Fruit fly (Drosophila melanogaster) whole organism, embryonic: ENCODE data around the gene CG32801.

ENCODE experiments used
- Abd-B ChIP-seq: fragments of 200-800 bp; sonication (Bioruptor generic); optimal IDR thresholded peaks from 2 replicates; lab custom pipeline; 2018; ENCODE audit warnings: missing biosample characterization, mild to moderate bottlenecking, missing genetic modification characterization, moderate library complexity
- Atf3 ChIP-seq: fragments of 200-800 bp; sonication (Bioruptor generic); optimal IDR thresholded peaks from 3 replicates; lab custom pipeline; 2016; ENCODE audit warnings: missing biosample characterization, missing genetic modification characterization
- B-H2 ChIP-seq: fragments of 200-800 bp; sonication (Bioruptor generic); optimal IDR thresholded peaks from 2 replicates; lab custom pipeline; 2018; ENCODE audit warnings: missing biosample characterization, mild to moderate bottlenecking, missing genetic modification characterization
- CG1024 ChIP-seq: fragments of 200-800 bp; sonication (Bioruptor generic); IDR thresholded peaks from 2 replicates; pipeline ENCODE4 v1.3.6; 2022; ENCODE audit warnings: missing biosample characterization, missing genetic modification characterization
- CG11695 ChIP-seq: fragments of 200-800 bp; sonication (Bioruptor generic); IDR thresholded peaks from 3 replicates; pipeline ENCODE4 v1.3.6; 2022; ENCODE audit warnings: missing biosample characterization, missing genetic modification characterization
- CG15073 ChIP-seq: fragments of 200-800 bp; sonication (Bioruptor generic); optimal IDR thresholded peaks from 2 replicates; lab custom pipeline; 2016; ENCODE audit warnings: missing biosample characterization, missing genetic modification characterization
- CG15514 ChIP-seq: fragments of 200-800 bp; sonication (Bioruptor generic); optimal IDR thresholded peaks from 3 replicates; lab custom pipeline; 2017; ENCODE audit warnings: missing biosample characterization, missing genetic modification characterization, mild to moderate bottlenecking, moderate library complexity, missing genetic modification reagents
- CG15696 ChIP-seq: fragments of 200-800 bp; sonication (Bioruptor generic); optimal IDR thresholded peaks from 2 replicates; lab custom pipeline; 2019; ENCODE audit warnings: missing biosample characterization, mild to moderate bottlenecking, missing genetic modification characterization, moderate library complexity
- CG2678 ChIP-seq: fragments of 200-800 bp; sonication (Bioruptor generic); optimal IDR thresholded peaks from 3 replicates; lab custom pipeline; 2019; ENCODE audit warnings: missing biosample characterization, mild to moderate bottlenecking, missing genetic modification characterization, moderate library complexity
- CG31365 ChIP-seq: fragments of 200-800 bp; sonication (Bioruptor generic); optimal IDR thresholded peaks from 2 replicates; lab custom pipeline; 2018; ENCODE audit warnings: missing biosample characterization, mild to moderate bottlenecking, missing genetic modification characterization
- CG33557 ChIP-seq: fragments of 200-800 bp; sonication (Bioruptor generic); optimal IDR thresholded peaks from 2 replicates; lab custom pipeline; 2019; ENCODE audit warnings: missing biosample characterization, mild to moderate bottlenecking, missing genetic modification characterization, moderate library complexity
- CG6254 ChIP-seq: fragments of 200-800 bp; sonication (Bioruptor generic); optimal IDR thresholded peaks from 3 replicates; lab custom pipeline; 2017; ENCODE audit warnings: mild to moderate bottlenecking, missing biosample characterization, missing genetic modification reagents, missing genetic modification characterization
- CG6683 ChIP-seq: fragments of 200-800 bp; sonication (Bioruptor generic); optimal IDR thresholded peaks from 2 replicates; lab custom pipeline; 2017; ENCODE audit warnings: missing biosample characterization, mild to moderate bottlenecking, missing genetic modification characterization, missing genetic modification reagents
- CG7271 ChIP-seq: fragments of 200-800 bp; sonication (Bioruptor generic); optimal IDR thresholded peaks from 2 replicates; lab custom pipeline; 2018; ENCODE audit warnings: missing biosample characterization, mild to moderate bottlenecking, missing genetic modification characterization, moderate library complexity
- CG7963 ChIP-seq: fragments of 200-800 bp; sonication (Bioruptor generic); IDR thresholded peaks from 3 replicates; pipeline ENCODE4 v1.3.6; 2022; ENCODE audit warnings: missing biosample characterization, missing genetic modification characterization; ENCODE audit not compliant: partially characterized antibody
- CG8478 ChIP-seq: fragments of >200 bp; optimal IDR thresholded peaks from 2 replicates; lab custom pipeline; 2018
- CG9817 ChIP-seq: fragments of 200-800 bp; sonication (Bioruptor generic); optimal IDR thresholded peaks from 2 replicates; lab custom pipeline; 2018; ENCODE audit warnings: missing biosample characterization, mild to moderate bottlenecking, missing genetic modification characterization, moderate library complexity
- CkIIα-i1 ChIP-seq: fragments of 200-800 bp; sonication (Bioruptor generic); IDR thresholded peaks from 2 replicates; pipeline ENCODE4 v1.3.6; 2022; ENCODE audit warnings: missing biosample characterization, missing genetic modification characterization
- D19A ChIP-seq: fragments of 200-800 bp; optimal IDR thresholded peaks from 3 replicates; lab custom pipeline; 2019; ENCODE audit warnings: missing biosample characterization, mild to moderate bottlenecking, missing genetic modification characterization, moderate library complexity
- Dref ChIP-seq: fragments of 200-800 bp; sonication (Bioruptor generic); IDR thresholded peaks from 2 replicates; pipeline ENCODE4 v1.3.6; 2022; ENCODE audit warnings: missing biosample characterization, missing genetic modification characterization
- Eip74EF ChIP-seq, 2 experiments: fragments of 200-800 bp in 1 of 2; fragments of >200 bp in 1 of 2; sonication (Bioruptor generic) in 1 of 2; optimal IDR thresholded peaks; 2 replicates each; lab custom pipeline; 2017 to 2019; ENCODE audit warnings: missing biosample characterization in 2 of 2, missing genetic modification characterization in 2 of 2, mild to moderate bottlenecking in 1 of 2, moderate library complexity in 1 of 2
- Hr39 ChIP-seq: fragments of >200 bp; optimal IDR thresholded peaks from 2 replicates; lab custom pipeline; 2017
- NC2α ChIP-seq: fragments of 200-800 bp; sonication (Bioruptor generic); optimal IDR thresholded peaks from 2 replicates; lab custom pipeline; 2016; ENCODE audit warnings: missing biosample characterization, missing genetic modification characterization
- Neu2 ChIP-seq: fragments of 200-800 bp; sonication (Bioruptor generic); optimal IDR thresholded peaks from 3 replicates; lab custom pipeline; 2016; ENCODE audit warnings: missing biosample characterization, missing genetic modification characterization, borderline replicate concordance
- NfI ChIP-seq: fragments of 200-800 bp; sonication (Bioruptor generic); optimal IDR thresholded peaks from 3 replicates; lab custom pipeline; 2018; ENCODE audit warnings: missing biosample characterization, mild to moderate bottlenecking, missing genetic modification characterization, moderate library complexity
- Optix ChIP-seq: fragments of 200-800 bp; sonication (Bioruptor generic); IDR thresholded peaks from 3 replicates; pipeline ENCODE4 v1.3.6; 2022; ENCODE audit warnings: missing biosample characterization, missing genetic modification characterization
- ab ChIP-seq: fragments of 200-800 bp; sonication (Bioruptor generic); optimal IDR thresholded peaks from 2 replicates; lab custom pipeline; 2016; ENCODE audit warnings: missing biosample characterization, missing genetic modification characterization
- al ChIP-seq: fragments of 200-800 bp; sonication (Bioruptor generic); IDR thresholded peaks from 2 replicates; pipeline ENCODE4 v1.3.6; 2022; ENCODE audit warnings: missing biosample characterization, missing genetic modification characterization
- bowl ChIP-seq: fragments of 200-800 bp; sonication (Bioruptor generic); IDR thresholded peaks from 2 replicates; pipeline ENCODE4 v1.3.6; 2022; ENCODE audit warnings: missing biosample characterization, missing genetic modification characterization
- br ChIP-seq: fragments of >200 bp; optimal IDR thresholded peaks from 2 replicates; lab custom pipeline; 2017
- ci ChIP-seq: fragments of 200-800 bp; sonication (Bioruptor generic); IDR thresholded peaks from 3 replicates; pipeline ENCODE4 v1.3.6; 2022; ENCODE audit warnings: missing biosample characterization, missing genetic modification characterization
- crc ChIP-seq: fragments of 200-800 bp; sonication (Bioruptor generic); optimal IDR thresholded peaks from 2 replicates; lab custom pipeline; 2016; ENCODE audit warnings: missing biosample characterization, missing genetic modification characterization
- crol ChIP-seq: fragments of 200-800 bp; sonication (Bioruptor generic); IDR thresholded peaks from 2 replicates; pipeline ENCODE4 v1.3.6; 2022; ENCODE audit warnings: missing biosample characterization, missing genetic modification characterization
- fd96Cb ChIP-seq: fragments of 200-800 bp; sonication (Bioruptor generic); optimal IDR thresholded peaks from 2 replicates; lab custom pipeline; 2018; ENCODE audit warnings: missing biosample characterization, mild to moderate bottlenecking, missing genetic modification characterization, moderate library complexity
- fru ChIP-seq: fragments of >200 bp; optimal IDR thresholded peaks from 2 replicates; lab custom pipeline; 2017
- ftz-f1 ChIP-seq: fragments of 200-800 bp; sonication (Bioruptor generic); optimal IDR thresholded peaks from 2 replicates; lab custom pipeline; 2016; ENCODE audit warnings: missing biosample characterization, missing genetic modification characterization
- gt ChIP-seq: fragments of 200-800 bp; sonication (Bioruptor generic); IDR thresholded peaks from 2 replicates; pipeline ENCODE4 v1.3.6; 2022; ENCODE audit warnings: missing biosample characterization, missing genetic modification characterization
- hth ChIP-seq: fragments of >200 bp; optimal IDR thresholded peaks from 2 replicates; lab custom pipeline; 2017; ENCODE audit warnings: inconsistent platforms
- jing ChIP-seq: fragments of 200-800 bp; sonication (Bioruptor generic); optimal IDR thresholded peaks from 2 replicates; lab custom pipeline; 2018; ENCODE audit warnings: missing biosample characterization, mild to moderate bottlenecking, missing genetic modification characterization
- klu ChIP-seq: fragments of 200-800 bp; sonication (Bioruptor generic); IDR thresholded peaks from 2 replicates; pipeline ENCODE4 v1.3.6; 2022; ENCODE audit warnings: missing biosample characterization, missing genetic modification characterization
- lab ChIP-seq: fragments of 200-800 bp; sonication (Bioruptor generic); optimal IDR thresholded peaks from 3 replicates; lab custom pipeline; 2017; ENCODE audit warnings: missing biosample characterization, missing genetic modification characterization, mild to moderate bottlenecking, moderate library complexity, missing genetic modification reagents
- lov ChIP-seq, 2 experiments: fragments of 200-800 bp in 1 of 2; fragments of >200 bp in 1 of 2; sonication (Bioruptor generic) in 1 of 2; IDR thresholded peaks in 1 of 2; optimal IDR thresholded peaks in 1 of 2; 2 replicates in 1 of 2; 3 replicates in 1 of 2; pipeline versions ENCODE4 v1.3.6 to Lab custom; 2017 to 2022; ENCODE audit warnings: missing biosample characterization in 1 of 2, missing genetic modification characterization in 1 of 2
- nmo ChIP-seq: fragments of 200-800 bp; sonication (Bioruptor generic); optimal IDR thresholded peaks from 2 replicates; lab custom pipeline; 2018; ENCODE audit warnings: missing biosample characterization, mild to moderate bottlenecking, missing genetic modification characterization, moderate library complexity
- schlank ChIP-seq: fragments of 200-800 bp; sonication (Bioruptor generic); optimal IDR thresholded peaks from 2 replicates; lab custom pipeline; 2018; ENCODE audit warnings: missing biosample characterization, mild to moderate bottlenecking, missing genetic modification characterization
- shn ChIP-seq: fragments of 200-800 bp; sonication (Bioruptor generic); optimal IDR thresholded peaks from 3 replicates; lab custom pipeline; 2016; ENCODE audit warnings: missing biosample characterization, missing genetic modification characterization
- slbo ChIP-seq: fragments of 200-800 bp; sonication (Bioruptor generic); IDR thresholded peaks from 2 replicates; pipeline ENCODE4 v1.3.6; 2022; ENCODE audit warnings: missing biosample characterization, missing genetic modification characterization
- so ChIP-seq: fragments of 200-800 bp; sonication (Bioruptor generic); IDR thresholded peaks from 3 replicates; pipeline ENCODE4 v1.3.6; 2022; ENCODE audit warnings: missing biosample characterization, missing genetic modification characterization
- sqz ChIP-seq: fragments of 200-800 bp; sonication (Bioruptor generic); optimal IDR thresholded peaks from 3 replicates; lab custom pipeline; 2018; ENCODE audit warnings: missing biosample characterization, mild to moderate bottlenecking, missing genetic modification characterization
- trem ChIP-seq: fragments of 200-800 bp; optimal IDR thresholded peaks from 3 replicates; lab custom pipeline; 2019; ENCODE audit warnings: missing biosample characterization, mild to moderate bottlenecking, missing genetic modification characterization, moderate library complexity
- tx ChIP-seq: fragments of 200-800 bp; sonication (Bioruptor generic); optimal IDR thresholded peaks from 2 replicates; lab custom pipeline; 2016; ENCODE audit warnings: missing biosample characterization, missing genetic modification characterization
- wdn ChIP-seq: fragments of 200-800 bp; sonication (Bioruptor generic); IDR thresholded peaks from 2 replicates; pipeline ENCODE4 v1.3.6; 2022; ENCODE audit warnings: missing biosample characterization, missing genetic modification characterization

The CG32801 gene

DNA sequence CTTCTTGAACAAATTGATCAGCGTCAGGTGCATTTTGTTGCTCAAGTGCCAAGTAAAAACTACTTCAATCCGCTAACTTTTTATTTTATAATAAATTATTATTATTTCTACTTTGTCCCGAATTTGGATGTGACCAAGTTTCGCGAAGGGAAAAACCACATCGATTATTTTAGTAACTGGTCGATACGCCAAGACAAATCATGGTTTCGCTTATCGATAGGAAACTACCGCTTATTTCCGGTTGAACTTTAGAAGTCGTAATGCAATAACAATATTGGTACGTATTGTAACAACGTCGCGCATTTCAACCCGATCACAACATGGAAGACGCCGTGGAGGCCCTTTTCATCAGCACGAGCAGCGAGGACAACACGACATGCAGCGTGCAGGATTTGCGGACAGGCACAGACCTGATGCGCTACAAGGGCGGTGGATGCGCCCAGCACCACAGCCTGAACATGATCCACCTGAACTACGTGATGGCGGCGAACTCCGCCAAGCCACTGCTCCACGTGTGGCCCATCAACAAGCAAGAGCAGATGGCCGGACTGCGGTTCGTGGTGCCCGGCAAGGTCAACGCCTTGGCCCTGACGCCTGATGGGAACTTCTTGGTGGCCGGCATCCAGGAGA lies 25.8 kb downstream of the CG32801 start, which contains the start of the genes CG14817 and CG14805 (continued):
- TF ChIP-seq shn (GFP tag; lab: Kevin White, UChicago) = no peak
- TF ChIP-seq Dref (GFP tag; lab: Robert Waterston, UW) = peak; percentile 78
- peak; percentile 69 for TF ChIP-seq CG6683 (GFP tag; lab: Kevin White, UChicago)
- peak; percentile 54 for TF ChIP-seq CG9817
- TF ChIP-seq Abd-B = no peak
- TF ChIP-seq ci = peak; percentile 91
- TF ChIP-seq slbo (GFP tag; lab: Robert Waterston, UW) = 0 out of 2 replicates have a peak, but pooled peaks have one; percentile 38
- TF ChIP-seq NC2α (GFP tag; lab: Kevin White, UChicago) = no peak
- TF ChIP-seq nmo (GFP tag; lab: Kevin White, UChicago) = peak; percentile 53
- peak; percentile 70 for TF ChIP-seq CG33557
- TF ChIP-seq klu (GFP tag; lab: Robert Waterston, UW) = no peak
- no peak for TF ChIP-seq Atf3 (GFP tag; lab: Kevin White, UChicago)
- TF ChIP-seq CkIIα-i1 (GFP tag; lab: Robert Waterston, UW) = 0 out of 2 replicates have a peak, but pooled peaks have one; percentile 2
- TF ChIP-seq lab = peak; percentile 92
- TF ChIP-seq CG6254 (GFP tag; lab: Kevin White, UChicago) = no peak
- no peak for TF ChIP-seq CG7963
- peak; percentile 76 for TF ChIP-seq CG31365 (tag; lab: Kevin White, UChicago)
- no peak for TF ChIP-seq crol (GFP tag; lab: Robert Waterston, UW)
- TF ChIP-seq CG7271 = peak; percentile 94
- TF ChIP-seq Hr39 = no peak
- no peak for TF ChIP-seq fd96Cb (tag; lab: Kevin White, UChicago)
- TF ChIP-seq br (lab: Kevin White, UChicago) = no peak
- no peak for TF ChIP-seq ab (GFP tag; lab: Kevin White, UChicago)
- TF ChIP-seq so = 0 out of 3 replicates have a peak, but pooled peaks have one; percentile 29
- TF ChIP-seq bowl = no peak
- TF ChIP-seq Eip74EF (GFP tag; optimal IDR thresholded peaks at IDR 0.05; lab: Kevin White, UChicago) = peak in 1 of 2 experiments; percentile 55
- TF ChIP-seq jing (GFP tag; lab: Kevin White, UChicago) = no peak
- no peak for TF ChIP-seq tx (GFP tag; lab: Kevin White, UChicago)
- TF ChIP-seq sqz (GFP tag; lab: Kevin White, UChicago) = peak; percentile 71
- TF ChIP-seq wdn (GFP tag; lab: Robert Waterston, UW) = no peak
- peak; percentile 31 for TF ChIP-seq ftz-f1 (GFP tag; lab: Kevin White, UChicago)
- no peak for TF ChIP-seq CG15073
- peak; percentile 91 for TF ChIP-seq B-H2 (GFP tag; lab: Kevin White, UChicago)
- peak; percentile 86 for TF ChIP-seq NfI (GFP tag; lab: Kevin White, UChicago)
- TF ChIP-seq crc (GFP tag; lab: Kevin White, UChicago) = peak; percentile 27
- TF ChIP-seq schlank (tag; lab: Kevin White, UChicago) = peak; percentile 85
- TF ChIP-seq gt (GFP tag; lab: Robert Waterston, UW) = no peak
- TF ChIP-seq CG8478 (lab: Kevin White, UChicago) = no peak
- TF ChIP-seq D19A (tag; lab: Kevin White, UChicago) = peak; percentile 21
- TF ChIP-seq CG2678 (tag; lab: Kevin White, UChicago) = no peak
- no peak for TF ChIP-seq hth (lab: Kevin White, UChicago)
- no peak for TF ChIP-seq Neu2 (GFP tag; lab: Kevin White, UChicago)
- 0 out of 3 replicates have a peak, but pooled peaks have one; percentile 22 for TF ChIP-seq Optix (GFP tag; lab: Robert Waterston, UW)
- no peak for TF ChIP-seq fru (lab: Kevin White, UChicago)
- TF ChIP-seq CG11695 (GFP tag; lab: Robert Waterston, UW) = peak; percentile 55; the same call in 1 of the 3 replicates
- TF ChIP-seq CG15514 (GFP tag; lab: Kevin White, UChicago) = peak; percentile 90
- no peak for TF ChIP-seq lov (optimal IDR thresholded peaks at IDR 0.05; lab: Kevin White, UChicago)
- peak; percentile 71; the same call in 1 of the 3 replicates for TF ChIP-seq lov (GFP tag; IDR thresholded peaks at IDR 0.05; lab: Robert Waterston, UW)
- TF ChIP-seq al (GFP tag; lab: Robert Waterston, UW) = no peak; the same call in 1 of the 2 replicates
- TF ChIP-seq CG1024 = no peak
- TF ChIP-seq CG15696 (tag; lab: Kevin White, UChicago) = no peak
- peak; percentile 88 for TF ChIP-seq trem
